Fruit fly (Drosophila melanogaster) whole organism, embryonic: ENCODE results near the gene dally.

Source experiments
- Abd-B ChIP-seq: fragments of 200-800 bp; sonication (Bioruptor generic); optimal IDR thresholded peaks from 2 replicates; lab custom pipeline; 2018; ENCODE audit warnings: missing biosample characterization, mild to moderate bottlenecking, missing genetic modification characterization, moderate library complexity
- CG10366 ChIP-seq: fragments of 200-800 bp; sonication (Bioruptor generic); IDR thresholded peaks from 2 replicates; pipeline ENCODE4 v1.3.6; 2022; ENCODE audit warnings: missing biosample characterization, missing genetic modification characterization
- CG10979 ChIP-seq: fragments of 200-800 bp; sonication (Bioruptor generic); optimal IDR thresholded peaks from 2 replicates; lab custom pipeline; 2018; ENCODE audit warnings: missing biosample characterization, mild to moderate bottlenecking, missing genetic modification characterization, moderate library complexity
- CG11504 ChIP-seq: fragments of 200-800 bp; sonication (Bioruptor generic); optimal IDR thresholded peaks from 3 replicates; lab custom pipeline; 2019; ENCODE audit warnings: missing biosample characterization, mild to moderate bottlenecking, missing genetic modification characterization, moderate library complexity
- CG11695 ChIP-seq: fragments of 200-800 bp; sonication (Bioruptor generic); IDR thresholded peaks from 3 replicates; pipeline ENCODE4 v1.3.6; 2022; ENCODE audit warnings: missing biosample characterization, missing genetic modification characterization
- CG11696 ChIP-seq: fragments of 200-800 bp; sonication (Bioruptor generic); IDR thresholded peaks from 2 replicates; pipeline ENCODE4 v1.3.6; 2022; ENCODE audit warnings: missing biosample characterization, missing genetic modification characterization
- CG13424 ChIP-seq: fragments of 200-800 bp; sonication (Bioruptor generic); optimal IDR thresholded peaks from 2 replicates; lab custom pipeline; 2019; ENCODE audit warnings: missing biosample characterization, mild to moderate bottlenecking, missing genetic modification characterization, moderate library complexity
- CG14441 ChIP-seq: fragments of 200-800 bp; sonication (Bioruptor generic); IDR thresholded peaks from 2 replicates; pipeline ENCODE4 v1.3.6; 2022; ENCODE audit warnings: missing biosample characterization, missing genetic modification characterization
- CG17359 ChIP-seq: fragments of 200-800 bp; sonication (Bioruptor generic); optimal IDR thresholded peaks from 3 replicates; lab custom pipeline; 2018; ENCODE audit warnings: missing biosample characterization, mild to moderate bottlenecking, missing genetic modification characterization, moderate library complexity
- CG2678 ChIP-seq: fragments of 200-800 bp; sonication (Bioruptor generic); optimal IDR thresholded peaks from 3 replicates; lab custom pipeline; 2019; ENCODE audit warnings: missing biosample characterization, mild to moderate bottlenecking, missing genetic modification characterization, moderate library complexity
- CG33213 ChIP-seq: fragments of 200-800 bp; sonication (Bioruptor generic); optimal IDR thresholded peaks from 3 replicates; lab custom pipeline; 2016; ENCODE audit warnings: missing biosample characterization, missing genetic modification characterization
- CG4282 ChIP-seq: fragments of 200-800 bp; sonication (Bioruptor generic); optimal IDR thresholded peaks from 2 replicates; lab custom pipeline; 2016; ENCODE audit warnings: missing biosample characterization, missing genetic modification characterization
- CG5953 ChIP-seq: fragments of 200-800 bp; sonication (Bioruptor generic); IDR thresholded peaks from 2 replicates; pipeline ENCODE4 v1.3.6; 2022; ENCODE audit warnings: missing biosample characterization, missing genetic modification characterization
- CG6689 ChIP-seq: fragments of 200-800 bp; sonication (Bioruptor generic); IDR thresholded peaks from 2 replicates; pipeline ENCODE4 v1.3.6; 2022; ENCODE audit warnings: missing biosample characterization, missing genetic modification characterization
- Chrac-16 ChIP-seq: fragments of 200-800 bp; sonication (Bioruptor generic); optimal IDR thresholded peaks from 3 replicates; lab custom pipeline; 2016; ENCODE audit warnings: missing biosample characterization, missing genetic modification characterization
- Drgx ChIP-seq: fragments of 200-800 bp; sonication (Bioruptor generic); IDR thresholded peaks from 2 replicates; pipeline ENCODE4 v1.3.6; 2022; ENCODE audit warnings: missing biosample characterization, missing genetic modification characterization
- E2f1 ChIP-seq: fragments of 200-800 bp; sonication (Bioruptor generic); IDR thresholded peaks from 2 replicates; pipeline ENCODE4 v1.3.6; 2022; ENCODE audit warnings: missing biosample characterization, missing genetic modification characterization
- HmgD ChIP-seq: fragments of 200-800 bp; sonication (Bioruptor generic); optimal IDR thresholded peaks from 3 replicates; lab custom pipeline; 2016; ENCODE audit warnings: missing biosample characterization, missing genetic modification characterization
- Hr3 ChIP-seq: fragments of 200-800 bp; sonication (Bioruptor generic); optimal IDR thresholded peaks from 3 replicates; lab custom pipeline; 2016; ENCODE audit warnings: missing biosample characterization, missing genetic modification characterization
- Hr39 ChIP-seq: fragments of >200 bp; optimal IDR thresholded peaks from 2 replicates; lab custom pipeline; 2017
- Oli ChIP-seq: fragments of 200-800 bp; sonication (Bioruptor generic); optimal IDR thresholded peaks from 2 replicates; lab custom pipeline; 2018; ENCODE audit warnings: missing biosample characterization, mild to moderate bottlenecking, missing genetic modification characterization, moderate library complexity
- PHDP ChIP-seq: fragments of 200-800 bp; sonication (Bioruptor generic); optimal IDR thresholded peaks from 3 replicates; lab custom pipeline; 2018; ENCODE audit warnings: missing biosample characterization, mild to moderate bottlenecking, missing genetic modification characterization, moderate library complexity
- Pdp1 ChIP-seq, 2 experiments: fragments of 200-800 bp; sonication (Bioruptor generic); optimal IDR thresholded peaks; 3 replicates each; lab custom pipeline; 2016; ENCODE audit warnings: missing biosample characterization in 2 of 2, missing genetic modification characterization in 2 of 2, mild to moderate bottlenecking in 1 of 2, moderate library complexity in 1 of 2
- Poxn ChIP-seq: fragments of 200-800 bp; sonication (Bioruptor generic); IDR thresholded peaks from 2 replicates; pipeline ENCODE4 v1.3.6; 2022; ENCODE audit warnings: missing biosample characterization, missing genetic modification characterization
- Ptx1 ChIP-seq: fragments of 200-800 bp; sonication (Bioruptor generic); IDR thresholded peaks from 2 replicates; pipeline ENCODE4 v1.3.6; 2022; ENCODE audit warnings: missing biosample characterization, missing genetic modification characterization
- Sin3A ChIP-seq: fragments of >200 bp; optimal IDR thresholded peaks from 2 replicates; lab custom pipeline; 2018
- Xrp1 ChIP-seq: fragments of 200-800 bp; sonication (Bioruptor generic); IDR thresholded peaks from 2 replicates; pipeline ENCODE4 v1.3.6; 2022; ENCODE audit warnings: missing biosample characterization, missing genetic modification characterization
- bbx ChIP-seq: fragments of 200-800 bp; sonication (Bioruptor generic); IDR thresholded peaks from 2 replicates; pipeline ENCODE4 v1.3.6; 2022; ENCODE audit warnings: missing biosample characterization, missing genetic modification characterization; ENCODE audit not compliant: partially characterized antibody
- bsh ChIP-seq, 2 experiments: fragments of 200-800 bp; sonication (Bioruptor generic); optimal IDR thresholded peaks; 2 replicates each; lab custom pipeline; 2017 to 2018; ENCODE audit warnings: mild to moderate bottlenecking in 2 of 2, missing biosample characterization in 2 of 2, missing genetic modification characterization in 2 of 2, moderate library complexity in 1 of 2
- cato ChIP-seq: fragments of 200-800 bp; sonication (Bioruptor generic); optimal IDR thresholded peaks from 2 replicates; lab custom pipeline; 2016; ENCODE audit warnings: missing biosample characterization, missing genetic modification characterization, borderline replicate concordance
- da ChIP-seq: fragments of 200-800 bp; sonication (Bioruptor generic); optimal IDR thresholded peaks from 2 replicates; lab custom pipeline; 2016; ENCODE audit warnings: missing biosample characterization, missing genetic modification characterization
- dati ChIP-seq: fragments of 200-800 bp; sonication (Bioruptor generic); IDR thresholded peaks from 2 replicates; pipeline ENCODE4 v1.3.6; 2022; ENCODE audit warnings: missing biosample characterization, missing genetic modification characterization
- dmrt99B ChIP-seq: fragments of 200-800 bp; sonication (Bioruptor generic); optimal IDR thresholded peaks from 2 replicates; lab custom pipeline; 2018; ENCODE audit warnings: missing biosample characterization, mild to moderate bottlenecking, missing genetic modification characterization, moderate library complexity
- dysf ChIP-seq: fragments of 200-800 bp; sonication (Bioruptor generic); IDR thresholded peaks from 3 replicates; pipeline ENCODE4 v1.3.6; 2022; ENCODE audit warnings: missing biosample characterization, missing genetic modification characterization
- gem ChIP-seq: fragments of 200-800 bp; sonication (Bioruptor generic); optimal IDR thresholded peaks from 2 replicates; lab custom pipeline; 2019; ENCODE audit warnings: missing biosample characterization, mild to moderate bottlenecking, missing genetic modification characterization, moderate library complexity
- hb ChIP-seq: fragments of 200-800 bp; sonication (Bioruptor generic); IDR thresholded peaks from 3 replicates; pipeline ENCODE4 v1.3.6; 2022; ENCODE audit warnings: missing biosample characterization, missing genetic modification characterization; ENCODE audit not compliant: partially characterized antibody
- jing ChIP-seq: fragments of 200-800 bp; sonication (Bioruptor generic); optimal IDR thresholded peaks from 2 replicates; lab custom pipeline; 2018; ENCODE audit warnings: missing biosample characterization, mild to moderate bottlenecking, missing genetic modification characterization
- mam ChIP-seq: fragments of 200-800 bp; sonication (Bioruptor generic); optimal IDR thresholded peaks from 3 replicates; lab custom pipeline; 2016; ENCODE audit warnings: missing biosample characterization, missing genetic modification characterization
- nmo ChIP-seq: fragments of 200-800 bp; sonication (Bioruptor generic); optimal IDR thresholded peaks from 2 replicates; lab custom pipeline; 2018; ENCODE audit warnings: missing biosample characterization, mild to moderate bottlenecking, missing genetic modification characterization, moderate library complexity
- pho ChIP-seq: fragments of 200-800 bp; sonication (Bioruptor generic); optimal IDR thresholded peaks from 2 replicates; lab custom pipeline; 2016; ENCODE audit warnings: missing biosample characterization, missing genetic modification characterization
- prd ChIP-seq, 3 experiments: fragments of >200 bp in 2 of 3; fragments of 200-800 bp in 1 of 3; sonication (Bioruptor generic) in 1 of 3; optimal IDR thresholded peaks in 2 of 3; IDR thresholded peaks in 1 of 3; 2 replicates in 2 of 3; 3 replicates in 1 of 3; pipeline versions ENCODE4 v1.3.6 to Lab custom; 2017 to 2022; ENCODE audit warnings: missing biosample characterization in 1 of 3, missing genetic modification characterization in 1 of 3
- sisA ChIP-seq: fragments of 200-800 bp; sonication (Bioruptor generic); IDR thresholded peaks from 2 replicates; pipeline ENCODE4 v1.3.6; 2022; ENCODE audit warnings: missing biosample characterization, missing genetic modification characterization
- tap ChIP-seq: fragments of 200-800 bp; optimal IDR thresholded peaks from 3 replicates; lab custom pipeline; 2019; ENCODE audit warnings: missing biosample characterization, mild to moderate bottlenecking, missing genetic modification characterization, moderate library complexity
- tgo ChIP-seq: fragments of 200-800 bp; sonication (Bioruptor generic); IDR thresholded peaks from 3 replicates; pipeline ENCODE4 v1.3.6; 2022; ENCODE audit warnings: missing biosample characterization, missing genetic modification characterization
- toy ChIP-seq: fragments of 200-800 bp; sonication (Bioruptor generic); IDR thresholded peaks from 2 replicates; pipeline ENCODE4 v1.3.6; 2022; ENCODE audit warnings: missing biosample characterization, missing genetic modification characterization
- tx ChIP-seq: fragments of 200-800 bp; sonication (Bioruptor generic); optimal IDR thresholded peaks from 2 replicates; lab custom pipeline; 2016; ENCODE audit warnings: missing biosample characterization, missing genetic modification characterization

Gene dally

DNA sequence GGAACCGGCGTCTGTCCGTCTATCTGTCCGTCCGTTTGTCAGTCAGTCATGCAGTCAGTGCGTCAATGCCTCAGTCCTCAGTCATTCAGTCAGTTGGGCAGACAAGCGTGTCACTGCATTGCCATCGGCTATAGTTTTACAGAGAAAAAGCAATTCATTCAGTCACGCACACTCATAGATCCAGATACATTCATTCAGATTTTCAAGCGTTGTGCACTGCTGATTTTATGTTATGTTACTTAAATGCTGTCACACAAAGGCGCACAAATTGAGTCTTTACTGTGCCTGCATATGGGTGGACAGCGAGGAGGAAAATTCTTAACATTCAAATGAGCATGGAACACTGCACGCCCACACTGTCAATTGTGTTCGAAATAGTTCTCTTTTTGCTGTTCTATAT, 37.9 kb downstream of the dally start (continued):
- TF ChIP-seq dysf (GFP tag; lab: Robert Waterston, UW) = peak; percentile 47; the same call in 2 of the 3 replicates
- peak; percentile 1 for TF ChIP-seq CG13424 (tag; lab: Kevin White, UChicago)
- TF ChIP-seq CG5953 (GFP tag; lab: Robert Waterston, UW) = 0 out of 2 replicates have a peak, but pooled peaks have one; percentile 15
- TF ChIP-seq E2f1 (GFP tag; lab: Robert Waterston, UW) = peak; percentile 39; the same call in 1 of the 2 replicates
- peak; percentile 52; the same call in 2 of the 3 replicates for TF ChIP-seq tgo (GFP tag; lab: Robert Waterston, UW)
- TF ChIP-seq CG10979 (tag; lab: Kevin White, UChicago) = peak; percentile 15
- no peak for TF ChIP-seq dati (GFP tag; lab: Robert Waterston, UW)
- no peak for TF ChIP-seq nmo (GFP tag; lab: Kevin White, UChicago)
- no peak for TF ChIP-seq hb
- TF ChIP-seq prd (optimal IDR thresholded peaks at IDR 0.05; lab: Kevin White, UChicago) = no peak
- peak; percentile 47; the same call in 2 of the 3 replicates for TF ChIP-seq prd (GFP tag; IDR thresholded peaks at IDR 0.05; lab: Robert Waterston, UW)
- TF ChIP-seq Pdp1 (GFP tag; optimal IDR thresholded peaks at IDR 0.05; lab: Kevin White, UChicago) = peak in 1 of 2 experiments; percentile 7
- TF ChIP-seq bsh (GFP tag; optimal IDR thresholded peaks at IDR 0.05; lab: Kevin White, UChicago) = peak in 1 of 2 experiments; percentile 26
- TF ChIP-seq, all 482 proteins: peak for 60

DNA sequence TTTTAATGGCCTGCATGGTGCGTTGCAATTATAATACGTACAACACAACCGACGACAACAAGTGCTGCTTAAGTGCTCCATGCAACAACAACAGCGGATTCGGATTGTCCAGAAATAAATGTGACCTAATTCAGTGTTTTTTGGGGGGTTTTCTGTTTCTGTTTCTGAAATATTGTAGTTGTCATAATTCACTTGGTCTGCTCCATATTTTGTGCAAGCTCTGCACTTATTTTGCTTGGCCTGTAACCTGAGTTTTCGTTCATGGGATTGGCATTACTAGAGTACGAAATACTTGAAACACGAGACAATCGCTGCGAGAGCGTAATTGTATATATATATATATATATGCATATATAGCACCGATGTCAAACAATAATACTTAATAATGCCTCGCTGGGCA, 42.0 kb downstream of the dally start:
- TF ChIP-seq CG11696 (GFP tag; lab: Robert Waterston, UW) (0 out of 2 replicates have a peak, but pooled peaks have one; percentile 8), CG11695 (GFP tag; lab: Robert Waterston, UW) (no peak)

DNA sequence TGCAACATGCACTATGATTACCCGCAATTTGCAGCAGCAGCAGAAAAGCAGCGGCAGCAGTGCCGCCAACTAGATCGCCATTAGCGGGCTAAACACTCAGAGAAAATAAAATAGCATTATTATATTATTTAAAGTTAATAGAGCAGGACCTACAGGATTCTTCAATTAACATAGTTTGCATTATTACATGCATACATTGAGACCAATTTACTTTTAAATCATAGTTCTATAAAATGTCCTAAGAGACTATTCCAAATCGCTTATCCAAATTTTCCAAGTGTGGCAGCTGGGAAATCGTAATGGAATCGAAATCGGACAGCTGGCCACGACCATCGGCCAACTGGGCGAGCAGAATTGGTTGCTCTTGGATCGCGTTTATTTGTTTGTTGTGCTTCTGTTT, 43.2 kb downstream of the dally start:
- TF ChIP-seq CG10979 (tag; lab: Kevin White, UChicago) (peak; percentile 27), CG11504 (peak; percentile 32), Hr39 (lab: Kevin White, UChicago) (no peak), da (no peak), Xrp1 (peak; percentile 47; the same call in 1 of the 2 replicates), cato (GFP tag; lab: Kevin White, UChicago) (no peak), Poxn (GFP tag; lab: Robert Waterston, UW) (no peak), HmgD (GFP tag; lab: Kevin White, UChicago) (no peak), bbx (GFP tag; lab: Robert Waterston, UW) (no peak), CG6689 (GFP tag; lab: Robert Waterston, UW) (0 out of 2 replicates have a peak, but pooled peaks have one; percentile 7), dmrt99B (tag; lab: Kevin White, UChicago) (peak; percentile 27), Abd-B (GFP tag; lab: Kevin White, UChicago) (no peak), Oli (tag; lab: Kevin White, UChicago) (no peak), tap (tag; lab: Kevin White, UChicago) (peak; percentile 17), CG4282 (GFP tag; lab: Kevin White, UChicago) (no peak), toy (GFP tag; lab: Robert Waterston, UW) (no peak), CG17359 (tag; lab: Kevin White, UChicago) (peak; percentile 17), mam (GFP tag; lab: Kevin White, UChicago) (no peak), pho (GFP tag; lab: Kevin White, UChicago) (no peak), Chrac-16 (GFP tag; lab: Kevin White, UChicago) (no peak), Sin3A (no peak), nmo (GFP tag; lab: Kevin White, UChicago) (peak; percentile 4), CG2678 (peak; percentile 6), tx (GFP tag; lab: Kevin White, UChicago) (no peak), jing (GFP tag; lab: Kevin White, UChicago) (no peak), Drgx (GFP tag; lab: Robert Waterston, UW) (peak; percentile 89), CG14441 (GFP tag; lab: Robert Waterston, UW) (0 out of 2 replicates have a peak, but pooled peaks have one; percentile 34), gem (peak; percentile 19), E2f1 (GFP tag; lab: Robert Waterston, UW) (0 out of 2 replicates have a peak, but pooled peaks have one; percentile 15), PHDP (peak; percentile 10), CG33213 (GFP tag; lab: Kevin White, UChicago) (no peak), CG10366 (GFP tag; lab: Robert Waterston, UW) (0 out of 2 replicates have a peak, but pooled peaks have one; percentile 12), sisA (GFP tag; lab: Robert Waterston, UW) (no peak; the same call in 1 of the 2 replicates), Hr3 (GFP tag; lab: Kevin White, UChicago) (no peak), Ptx1 (GFP tag; lab: Robert Waterston, UW) (0 out of 2 replicates have a peak, but pooled peaks have one; percentile 23)
